Fruit fly (Drosophila melanogaster) whole organism, embryonic: ENCODE measurements around the gene TwdlV.

ENCODE experiments used
- ATbp ChIP-seq: fragments of 200-800 bp; sonication (Bioruptor generic); optimal IDR thresholded peaks from 2 replicates; lab custom pipeline; 2017; ENCODE audit warnings: missing biosample characterization, mild to moderate bottlenecking, missing genetic modification characterization, missing genetic modification reagents
- CG1024 ChIP-seq: fragments of 200-800 bp; sonication (Bioruptor generic); IDR thresholded peaks from 2 replicates; pipeline ENCODE4 v1.3.6; 2022; ENCODE audit warnings: missing biosample characterization, missing genetic modification characterization
- CG10431 ChIP-seq: fragments of 200-800 bp; sonication (Bioruptor generic); optimal IDR thresholded peaks from 3 replicates; lab custom pipeline; 2018; ENCODE audit warnings: missing biosample characterization, mild to moderate bottlenecking, missing genetic modification characterization
- CG10543 ChIP-seq: fragments of 200-800 bp; sonication (Bioruptor generic); optimal IDR thresholded peaks from 3 replicates; lab custom pipeline; 2017; ENCODE audit warnings: missing biosample characterization, mild to moderate bottlenecking, missing genetic modification characterization, moderate library complexity
- CG13123 ChIP-seq: fragments of 200-800 bp; sonication (Bioruptor generic); optimal IDR thresholded peaks from 2 replicates; lab custom pipeline; 2016; ENCODE audit warnings: missing biosample characterization, missing genetic modification characterization
- CG13894 ChIP-seq: fragments of 200-800 bp; sonication (Bioruptor generic); optimal IDR thresholded peaks from 3 replicates; lab custom pipeline; 2018; ENCODE audit warnings: missing biosample characterization, mild to moderate bottlenecking, missing genetic modification characterization, moderate library complexity
- CG1832 ChIP-seq: fragments of 200-800 bp; sonication (Bioruptor generic); optimal IDR thresholded peaks from 2 replicates; lab custom pipeline; 2017; ENCODE audit warnings: missing biosample characterization, mild to moderate bottlenecking, missing genetic modification characterization, inconsistent platforms
- CG2202 ChIP-seq: fragments of 200-800 bp; sonication (Bioruptor generic); optimal IDR thresholded peaks from 2 replicates; lab custom pipeline; 2018; ENCODE audit warnings: missing biosample characterization, mild to moderate bottlenecking, missing genetic modification characterization
- CG33213 ChIP-seq: fragments of 200-800 bp; sonication (Bioruptor generic); optimal IDR thresholded peaks from 3 replicates; lab custom pipeline; 2016; ENCODE audit warnings: missing biosample characterization, missing genetic modification characterization
- CG34376 ChIP-seq: fragments of 200-800 bp; sonication (Bioruptor generic); optimal IDR thresholded peaks from 2 replicates; lab custom pipeline; 2018; ENCODE audit warnings: missing biosample characterization, mild to moderate bottlenecking, missing genetic modification characterization
- CG4360 ChIP-seq: fragments of 200-800 bp; sonication (Bioruptor generic); IDR thresholded peaks from 2 replicates; pipeline ENCODE4 v1.3.6; 2022; ENCODE audit warnings: missing biosample characterization, missing genetic modification characterization
- CG4820 ChIP-seq: fragments of 200-800 bp; sonication (Bioruptor generic); optimal IDR thresholded peaks from 3 replicates; lab custom pipeline; 2016; ENCODE audit warnings: missing biosample characterization, missing genetic modification characterization
- CG5180 ChIP-seq: fragments of 200-800 bp; sonication (Bioruptor generic); optimal IDR thresholded peaks from 3 replicates; lab custom pipeline; 2017; ENCODE audit warnings: missing biosample characterization, missing genetic modification characterization, mild to moderate bottlenecking, moderate library complexity, missing genetic modification reagents
- CG9215 ChIP-seq: fragments of 200-800 bp; sonication (Bioruptor generic); IDR thresholded peaks from 2 replicates; pipeline ENCODE4 v1.3.6; 2022; ENCODE audit warnings: missing biosample characterization, missing genetic modification characterization
- CG9437 ChIP-seq: fragments of 200-800 bp; sonication (Bioruptor generic); optimal IDR thresholded peaks from 2 replicates; lab custom pipeline; 2018; ENCODE audit warnings: missing biosample characterization, mild to moderate bottlenecking, missing genetic modification characterization
- Deaf1 ChIP-seq: fragments of 200-800 bp; optimal IDR thresholded peaks from 3 replicates; lab custom pipeline; 2019; ENCODE audit warnings: missing biosample characterization, mild to moderate bottlenecking, missing genetic modification characterization, moderate library complexity
- ERR ChIP-seq: fragments of 200-800 bp; sonication (Bioruptor generic); optimal IDR thresholded peaks from 2 replicates; lab custom pipeline; 2016; ENCODE audit warnings: missing biosample characterization, missing genetic modification characterization
- Ets65A ChIP-seq: fragments of 200-800 bp; sonication (Bioruptor generic); peaks from one replicate; lab custom pipeline; 2016; ENCODE audit warnings: missing biosample characterization, missing genetic modification characterization
- HmgD ChIP-seq: fragments of 200-800 bp; sonication (Bioruptor generic); optimal IDR thresholded peaks from 3 replicates; lab custom pipeline; 2016; ENCODE audit warnings: missing biosample characterization, missing genetic modification characterization
- Hr51 ChIP-seq, 2 experiments: fragments of 200-800 bp; sonication (Bioruptor generic); optimal IDR thresholded peaks; 2 replicates in 1 of 2; 3 replicates in 1 of 2; lab custom pipeline; 2016 to 2018; ENCODE audit warnings: missing biosample characterization in 2 of 2, missing genetic modification characterization in 2 of 2, mild to moderate bottlenecking in 1 of 2, moderate library complexity in 1 of 2
- Mad ChIP-seq: fragments of 200-800 bp; sonication (Bioruptor generic); optimal IDR thresholded peaks from 2 replicates; lab custom pipeline; 2016; ENCODE audit warnings: missing biosample characterization, missing genetic modification characterization
- NFAT ChIP-seq: fragments of 200-800 bp; sonication (Bioruptor generic); IDR thresholded peaks from 2 replicates; pipeline ENCODE4 v1.3.6; 2022; ENCODE audit warnings: missing biosample characterization, missing genetic modification characterization
- Trl ChIP-seq, 3 experiments: fragments of >200 bp in 2 of 3; fragments of 200-800 bp in 1 of 3; sonication (Bioruptor generic) in 1 of 3; optimal IDR thresholded peaks; 2 replicates in 1 of 3; 3 replicates in 2 of 3; lab custom pipeline; 2016 to 2017; ENCODE audit warnings: missing biosample characterization in 1 of 3, missing genetic modification characterization in 1 of 3
- YL-1 ChIP-seq: fragments of 200-800 bp; sonication (Bioruptor generic); optimal IDR thresholded peaks from 3 replicates; lab custom pipeline; 2017; ENCODE audit warnings: missing biosample characterization, mild to moderate bottlenecking, missing genetic modification characterization
- abd-A ChIP-seq: fragments of 200-800 bp; sonication (Bioruptor generic); optimal IDR thresholded peaks from 3 replicates; lab custom pipeline; 2019; ENCODE audit warnings: missing biosample characterization, mild to moderate bottlenecking, missing genetic modification characterization, moderate library complexity
- ato ChIP-seq: fragments of 200-800 bp; sonication (Bioruptor generic); IDR thresholded peaks from 2 replicates; pipeline ENCODE4 v1.3.6; 2022; ENCODE audit warnings: missing biosample characterization, missing genetic modification characterization; ENCODE audit not compliant: partially characterized antibody
- bab2 ChIP-seq: fragments of 200-800 bp; sonication (Bioruptor generic); optimal IDR thresholded peaks from 2 replicates; lab custom pipeline; 2016; ENCODE audit warnings: missing biosample characterization, missing genetic modification characterization
- cas ChIP-seq: fragments of 200-800 bp; sonication (Bioruptor generic); IDR thresholded peaks from 2 replicates; pipeline ENCODE4 v1.3.6; 2022; ENCODE audit warnings: missing biosample characterization, missing genetic modification characterization
- danr ChIP-seq: fragments of 200-800 bp; sonication (Bioruptor generic); IDR thresholded peaks from 2 replicates; pipeline ENCODE4 v1.3.6; 2022; ENCODE audit warnings: missing biosample characterization, missing genetic modification characterization
- fu2 ChIP-seq: fragments of 200-800 bp; sonication (Bioruptor generic); optimal IDR thresholded peaks from 2 replicates; lab custom pipeline; 2016; ENCODE audit warnings: missing biosample characterization, missing genetic modification characterization
- gfzf ChIP-seq: fragments of 200-800 bp; sonication (Bioruptor generic); optimal IDR thresholded peaks from 2 replicates; lab custom pipeline; 2016; ENCODE audit warnings: missing biosample characterization, mild to moderate bottlenecking, missing genetic modification characterization, moderate library complexity
- grau ChIP-seq: fragments of 200-800 bp; optimal IDR thresholded peaks from 3 replicates; lab custom pipeline; 2019; ENCODE audit warnings: missing biosample characterization, mild to moderate bottlenecking, missing genetic modification characterization, moderate library complexity
- hb ChIP-seq: fragments of 200-800 bp; sonication (Bioruptor generic); IDR thresholded peaks from 3 replicates; pipeline ENCODE4 v1.3.6; 2022; ENCODE audit warnings: missing biosample characterization, missing genetic modification characterization; ENCODE audit not compliant: partially characterized antibody
- nom ChIP-seq: fragments of 200-800 bp; sonication (Bioruptor generic); optimal IDR thresholded peaks from 2 replicates; lab custom pipeline; 2017; ENCODE audit warnings: missing biosample characterization, missing genetic modification characterization, mild to moderate bottlenecking, moderate library complexity, missing genetic modification reagents
- oc ChIP-seq: fragments of 200-800 bp; sonication (Bioruptor generic); optimal IDR thresholded peaks from 2 replicates; lab custom pipeline; 2018; ENCODE audit warnings: missing biosample characterization, mild to moderate bottlenecking, missing genetic modification characterization, moderate library complexity
- onecut ChIP-seq: fragments of 200-800 bp; sonication (Bioruptor generic); IDR thresholded peaks from 2 replicates; pipeline ENCODE4 v1.3.6; 2022; ENCODE audit warnings: missing biosample characterization, missing genetic modification characterization
- pzg ChIP-seq: fragments of 200-800 bp; sonication (Bioruptor generic); optimal IDR thresholded peaks from 3 replicates; lab custom pipeline; 2018; ENCODE audit warnings: missing biosample characterization, mild to moderate bottlenecking, missing genetic modification characterization, moderate library complexity
- ssp ChIP-seq: fragments of 200-800 bp; sonication (Bioruptor generic); IDR thresholded peaks from 2 replicates; pipeline ENCODE4 v1.3.6; 2022; ENCODE audit warnings: missing biosample characterization, missing genetic modification characterization
- sug ChIP-seq: fragments of 200-800 bp; optimal IDR thresholded peaks from 2 replicates; lab custom pipeline; 2019; ENCODE audit warnings: missing biosample characterization, mild to moderate bottlenecking, missing genetic modification characterization, moderate library complexity
- tx ChIP-seq: fragments of 200-800 bp; sonication (Bioruptor generic); optimal IDR thresholded peaks from 2 replicates; lab custom pipeline; 2016; ENCODE audit warnings: missing biosample characterization, missing genetic modification characterization
- unc-4 ChIP-seq: fragments of 200-800 bp; sonication (Bioruptor generic); IDR thresholded peaks from 2 replicates; pipeline ENCODE4 v1.3.6; 2022; ENCODE audit warnings: missing biosample characterization, missing genetic modification characterization; ENCODE audit not compliant: partially characterized antibody

Gene TwdlV

DNA sequence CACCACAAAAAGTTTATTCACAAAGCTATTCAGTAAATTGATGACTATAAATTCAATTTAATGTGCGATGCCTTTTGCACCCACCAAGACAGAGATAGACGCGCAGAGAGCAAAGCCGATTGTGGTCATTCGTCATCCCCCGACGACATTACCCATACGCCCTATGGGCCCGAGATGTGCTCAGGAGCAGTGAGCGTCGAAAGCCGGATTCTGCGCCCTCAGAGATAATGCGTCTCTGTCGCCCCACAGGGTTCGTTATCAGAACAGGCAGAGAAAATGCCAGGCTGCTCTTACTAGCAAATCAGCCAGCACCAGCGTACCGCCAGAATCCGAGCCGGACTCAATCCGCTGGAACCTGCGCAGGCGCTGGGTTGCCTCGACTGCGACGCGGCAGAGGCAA, 36.8 kb downstream of the TwdlV start (continued):
- TF ChIP-seq pzg: peak; percentile 1
- peak; percentile 53 for TF ChIP-seq CG10543 (GFP tag; lab: Kevin White, UChicago)
- TF ChIP-seq cas (GFP tag; lab: Robert Waterston, UW): no peak
- no peak for TF ChIP-seq CG5180 (GFP tag; lab: Kevin White, UChicago)
- no peak for TF ChIP-seq hb (GFP tag; lab: Robert Waterston, UW)
- TF ChIP-seq tx: no peak
- no peak for TF ChIP-seq gfzf (GFP tag; lab: Kevin White, UChicago)
- peak; percentile 74 for TF ChIP-seq abd-A (tag; lab: Kevin White, UChicago)
- peak; percentile 82 for TF ChIP-seq Deaf1 (tag; lab: Kevin White, UChicago)
- TF ChIP-seq CG2202 (tag; lab: Kevin White, UChicago): no peak
- TF ChIP-seq ssp (GFP tag; lab: Robert Waterston, UW): no peak
- TF ChIP-seq CG1832 (GFP tag; lab: Kevin White, UChicago): peak; percentile 19
- TF ChIP-seq Trl (optimal IDR thresholded peaks at IDR 0.05; lab: Kevin White, UChicago): peak; percentile 4 to 13
- no peak for TF ChIP-seq Trl (GFP tag; optimal IDR thresholded peaks at IDR 0.05; lab: Kevin White, UChicago)

- no peak for TF ChIP-seq CG10543 (GFP tag; lab: Kevin White, UChicago)
- TF ChIP-seq unc-4 (GFP tag; lab: Robert Waterston, UW): no peak
- TF ChIP-seq CG13123: no peak
- no peak for TF ChIP-seq CG4360 (GFP tag; lab: Robert Waterston, UW)
- no peak for TF ChIP-seq YL-1
- TF ChIP-seq onecut: peak; percentile 94
- TF ChIP-seq CG1024 (GFP tag; lab: Robert Waterston, UW): no peak
- TF ChIP-seq Ets65A (GFP tag; lab: Kevin White, UChicago): peak; percentile 71
- no peak for TF ChIP-seq CG5180 (GFP tag; lab: Kevin White, UChicago)
- TF ChIP-seq CG10431 (GFP tag; lab: Kevin White, UChicago): peak; percentile 43
- peak; percentile 58 for TF ChIP-seq CG9437
- TF ChIP-seq ato: no peak
- no peak for TF ChIP-seq Mad (GFP tag; lab: Kevin White, UChicago)
- TF ChIP-seq danr (GFP tag; lab: Robert Waterston, UW): no peak
- no peak for TF ChIP-seq grau
- no peak for TF ChIP-seq fu2
- no peak for TF ChIP-seq CG9215 (GFP tag; lab: Robert Waterston, UW)
- no peak for TF ChIP-seq bab2 (GFP tag; lab: Kevin White, UChicago)
- TF ChIP-seq CG33213 (GFP tag; lab: Kevin White, UChicago): no peak
- no peak for TF ChIP-seq NFAT (GFP tag; lab: Robert Waterston, UW)
- no peak for TF ChIP-seq oc (tag; lab: Kevin White, UChicago)
- TF ChIP-seq HmgD (GFP tag; lab: Kevin White, UChicago): no peak
- TF ChIP-seq nom: no peak
- no peak for TF ChIP-seq CG13894 (tag; lab: Kevin White, UChicago)
- TF ChIP-seq ERR (GFP tag; lab: Kevin White, UChicago): no peak
- no peak for TF ChIP-seq CG4820 (GFP tag; lab: Kevin White, UChicago)
- no peak for TF ChIP-seq Hr51 (GFP tag; optimal IDR thresholded peaks at IDR 0.05; lab: Kevin White, UChicago)
These were observed 37.7 kb downstream of the TwdlV start for dm6 chr3R:4292185-4292584.

DNA sequence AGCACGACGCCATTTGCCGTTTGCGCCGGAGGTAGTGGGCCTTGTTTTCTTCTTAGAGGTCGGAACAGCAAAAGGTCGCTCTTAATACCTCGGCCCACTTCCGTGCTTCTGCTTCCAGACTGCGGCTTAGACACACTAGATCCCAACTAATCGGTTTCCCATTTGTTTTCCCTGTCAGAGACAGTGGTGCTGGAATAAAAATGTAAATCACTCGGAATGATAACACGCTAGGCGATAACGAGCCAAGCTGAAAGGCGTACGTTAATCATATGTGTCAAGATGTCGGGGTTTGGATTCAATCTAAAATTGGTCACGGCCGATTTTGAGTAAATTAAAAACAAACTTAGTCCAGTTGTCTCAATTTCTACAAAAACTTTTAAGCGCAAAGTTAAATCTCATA, 40.2 kb downstream of the TwdlV start, which contains the start of gene Nepl11:
Gene Nepl11, minus strand, starts transcription at position 152 of the 400 bp plus-strand sequence.
- TF ChIP-seq sug (tag; lab: Kevin White, UChicago) (peak; percentile 57), CG34376 (GFP tag; lab: Kevin White, UChicago) (peak; percentile 70), ATbp (GFP tag; lab: Kevin White, UChicago) (no peak)
